Fruit fly (Drosophila melanogaster) whole organism, wandering third instar larva: ENCODE data around the gene Srp68.
A peak's percentile ranks its signal among the peaks of the same experiment; 100 is the strongest.

ENCODE experiments used
- CrebA ChIP-seq: fragments of 200-800 bp; sonication (Bioruptor generic); optimal IDR thresholded peaks from 2 replicates; lab custom pipeline; 2016; ENCODE audit warnings: missing biosample characterization, mild to moderate bottlenecking, missing genetic modification characterization, borderline replicate concordance
- Dif ChIP-seq: fragments of 200-275, 200-300 bp; sonication (Bioruptor generic); optimal IDR thresholded peaks from 2 replicates; lab custom pipeline; 2018; ENCODE audit warnings: missing biosample characterization, missing genetic modification characterization; ENCODE audit not compliant: partially characterized antibody
- GATAd ChIP-seq: sonication (Bioruptor generic); optimal IDR thresholded peaks from 2 replicates; lab custom pipeline; 2016; ENCODE audit warnings: missing biosample characterization, missing genetic modification characterization
- HLH106 ChIP-seq: fragments of 200-800 bp; optimal IDR thresholded peaks from 3 replicates; lab custom pipeline; 2019; ENCODE audit warnings: missing biosample characterization, mild to moderate bottlenecking, missing genetic modification characterization, moderate library complexity
- Hr78 ChIP-seq: fragments of >200 bp; optimal IDR thresholded peaks from 2 replicates; lab custom pipeline; 2017; ENCODE audit warnings: missing biosample characterization, missing genetic modification characterization
- Hr83 ChIP-seq: fragments of 200-300 bp; sonication (Bioruptor generic); optimal IDR thresholded peaks from 2 replicates; lab custom pipeline; 2016; ENCODE audit warnings: missing biosample characterization, mild to moderate bottlenecking, missing genetic modification characterization, moderate library complexity; ENCODE audit not compliant: poor library complexity, severe bottlenecking
- Jra ChIP-seq: sonication (Bioruptor generic); optimal IDR thresholded peaks from 2 replicates; lab custom pipeline; 2016; ENCODE audit warnings: missing biosample characterization, missing genetic modification characterization
- Myc ChIP-seq: fragments of >200 bp; optimal IDR thresholded peaks from 2 replicates; lab custom pipeline; 2017
- N ChIP-seq: fragments of >200 bp; optimal IDR thresholded peaks from 2 replicates; lab custom pipeline; 2018; ENCODE audit warnings: missing biosample characterization, missing external identifiers, missing genetic modification characterization
- OdsH ChIP-seq: fragments of 200-800 bp; sonication (Bioruptor generic); optimal IDR thresholded peaks from 2 replicates; lab custom pipeline; 2016; ENCODE audit warnings: missing biosample characterization, mild to moderate bottlenecking, missing genetic modification characterization
- Rel ChIP-seq, 2 experiments: fragments of 200-800 bp; sonication (Bioruptor generic) in 1 of 2; optimal IDR thresholded peaks; 2 replicates in 1 of 2; 3 replicates in 1 of 2; lab custom pipeline; 2016 to 2019; ENCODE audit warnings: mild to moderate bottlenecking in 2 of 2, missing biosample characterization in 2 of 2, missing genetic modification characterization in 2 of 2, moderate library complexity in 1 of 2
- Sp1 ChIP-seq: fragments of 200-800 bp; sonication (Bioruptor generic); optimal IDR thresholded peaks from 3 replicates; lab custom pipeline; 2019; ENCODE audit warnings: missing biosample characterization, mild to moderate bottlenecking, missing genetic modification characterization, moderate library complexity
- Vsx2 ChIP-seq: fragments of 200-300, 225-300 bp; sonication (Bioruptor generic); optimal IDR thresholded peaks from 2 replicates; lab custom pipeline; 2018; ENCODE audit warnings: missing biosample characterization, missing genetic modification characterization; ENCODE audit not compliant: partially characterized antibody
- br ChIP-seq: fragments of 200-800 bp; sonication (Bioruptor generic); optimal IDR thresholded peaks from 2 replicates; lab custom pipeline; 2016; ENCODE audit warnings: missing biosample characterization, missing genetic modification characterization
- brk ChIP-seq: fragments of 200-800 bp; sonication (Bioruptor generic); optimal IDR thresholded peaks from 2 replicates; lab custom pipeline; 2016; ENCODE audit warnings: missing biosample characterization, mild to moderate bottlenecking, missing genetic modification characterization
- dl ChIP-seq, 2 experiments: fragments of 175-275, 200-275 bp in 1 of 2; fragments of 200-275 bp in 1 of 2; sonication (Bioruptor generic); optimal IDR thresholded peaks; lab custom pipeline; 2018; ENCODE audit warnings: mild to moderate bottlenecking in 2 of 2, missing biosample characterization in 2 of 2, missing genetic modification characterization in 2 of 2, moderate library complexity in 2 of 2; ENCODE audit not compliant: partially characterized antibody in 2 of 2, insufficient read depth in 1 of 2
- dsf ChIP-seq: sonication (Bioruptor generic); optimal IDR thresholded peaks from 2 replicates; lab custom pipeline; 2016; ENCODE audit warnings: missing biosample characterization, missing genetic modification characterization, borderline replicate concordance
- ey ChIP-seq: fragments of 200-800 bp; sonication (Bioruptor generic); optimal IDR thresholded peaks from 2 replicates; lab custom pipeline; 2016; ENCODE audit warnings: missing biosample characterization, missing genetic modification characterization
- foxo ChIP-seq, 2 experiments: fragments of 200-800 bp; sonication (Bioruptor generic); optimal IDR thresholded peaks; 2 replicates in 1 of 2; 3 replicates in 1 of 2; lab custom pipeline; 2016 to 2017; ENCODE audit warnings: missing biosample characterization in 2 of 2, missing genetic modification characterization in 2 of 2
- fru ChIP-seq: fragments of 200-800 bp; sonication (Bioruptor generic); optimal IDR thresholded peaks from 3 replicates; lab custom pipeline; 2016; ENCODE audit warnings: missing biosample characterization, mild to moderate bottlenecking, missing genetic modification characterization
- h ChIP-seq: fragments of 200-800 bp; sonication (Bioruptor generic); optimal IDR thresholded peaks from 3 replicates; lab custom pipeline; 2016; ENCODE audit warnings: missing biosample characterization, mild to moderate bottlenecking, missing genetic modification characterization
- jim ChIP-seq: fragments of 175-275, 200-325 bp; sonication (Bioruptor generic); optimal IDR thresholded peaks from 2 replicates; lab custom pipeline; 2016; ENCODE audit warnings: missing biosample characterization, mild to moderate bottlenecking, missing genetic modification characterization
- lola ChIP-seq: fragments of >200 bp; optimal IDR thresholded peaks from 2 replicates; lab custom pipeline; 2017; ENCODE audit warnings: missing biosample characterization, missing genetic modification characterization
- pan ChIP-seq: fragments of >200 bp; optimal IDR thresholded peaks from 2 replicates; lab custom pipeline; 2017
- rgr ChIP-seq: fragments of 200-800 bp; sonication (Bioruptor generic); optimal IDR thresholded peaks from 3 replicates; lab custom pipeline; 2016; ENCODE audit warnings: missing biosample characterization, mild to moderate bottlenecking, missing genetic modification characterization
- sage ChIP-seq: fragments of 200-800 bp; sonication (Bioruptor generic); optimal IDR thresholded peaks from 2 replicates; lab custom pipeline; 2016; ENCODE audit warnings: missing biosample characterization, mild to moderate bottlenecking, missing genetic modification characterization
- sv ChIP-seq: fragments of 200-800 bp; sonication (Bioruptor generic); optimal IDR thresholded peaks from 3 replicates; lab custom pipeline; 2016; ENCODE audit warnings: missing biosample characterization, missing genetic modification characterization
- woc ChIP-seq: sonication (Bioruptor generic); optimal IDR thresholded peaks from 2 replicates; lab custom pipeline; 2016; ENCODE audit warnings: missing biosample characterization, mild to moderate bottlenecking, missing genetic modification characterization

Srp68 gene

DNA sequence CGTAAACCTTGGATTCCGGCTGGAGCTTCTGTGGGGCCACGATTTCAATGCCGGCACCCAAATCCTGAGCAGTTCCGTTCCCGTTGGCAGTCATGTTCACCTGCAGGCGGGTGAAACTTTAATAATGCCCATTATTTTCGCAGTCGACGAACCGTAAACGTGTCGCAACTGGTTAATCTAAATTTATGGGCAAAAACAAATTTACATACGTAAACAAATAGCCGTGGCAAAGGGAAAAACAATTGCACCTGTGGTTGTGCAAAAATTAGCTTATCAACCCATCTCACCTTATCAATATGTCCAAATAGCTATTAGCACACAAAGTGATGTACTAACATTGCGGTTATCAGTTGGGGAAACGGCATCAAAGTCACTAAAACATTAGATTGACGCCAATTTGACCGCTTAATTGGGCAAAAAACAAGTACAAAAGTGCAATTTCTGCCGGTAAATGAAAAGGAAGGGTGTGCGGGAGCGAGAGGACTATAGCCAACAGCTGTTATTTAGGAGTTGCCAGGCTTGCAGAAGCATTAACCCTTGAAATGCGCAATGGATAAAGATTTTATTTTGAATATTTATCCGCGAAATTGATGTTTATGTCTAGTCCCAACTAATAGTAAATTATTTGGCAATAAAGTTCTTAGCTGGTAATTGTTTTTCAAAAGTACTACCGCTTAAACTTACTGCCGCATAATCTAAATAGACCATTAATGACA lies 10.4 kb downstream of the Srp68 start:
- TF ChIP-seq rgr (GFP tag; lab: Kevin White, UChicago) (peak; percentile 8), Hr83 (GFP tag; lab: Kevin White, UChicago) (peak; percentile 38), HLH106 (tag; lab: Kevin White, UChicago) (peak; percentile 32), foxo (GFP tag; optimal IDR thresholded peaks at IDR 0.05; lab: Kevin White, UChicago) (peak in 1 of 2 experiments; percentile 41), br (GFP tag; lab: Kevin White, UChicago) (peak; percentile 26), jim (no peak), h (GFP tag; lab: Kevin White, UChicago) (peak; percentile 52), N (GFP tag; lab: Kevin White, UChicago) (no peak), woc (GFP tag; lab: Kevin White, UChicago) (peak; percentile 25), dsf (no peak), Sp1 (GFP tag; lab: Kevin White, UChicago) (peak; percentile 2)

DNA sequence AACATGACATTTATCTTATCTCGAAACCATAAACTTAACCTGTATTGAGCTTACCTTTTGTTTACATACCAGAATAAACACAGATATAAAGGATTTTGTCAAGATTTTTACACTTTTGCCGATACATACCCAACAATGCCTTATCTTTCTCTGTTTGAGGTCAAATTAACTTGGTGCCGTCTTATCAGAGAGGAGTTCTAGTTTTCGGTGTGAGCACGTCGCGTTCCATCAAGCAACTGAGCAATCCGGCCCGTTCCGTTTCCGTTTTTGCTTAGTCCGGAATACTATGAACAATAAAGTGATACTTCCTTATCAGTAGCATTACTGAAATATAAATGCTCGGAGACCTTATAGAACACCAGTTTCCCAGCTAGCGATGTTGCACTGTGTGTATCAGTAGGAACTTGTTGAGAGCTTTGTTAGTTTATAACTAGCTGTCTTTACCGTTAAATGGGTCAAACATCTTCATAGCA lies 11.0 kb downstream of the Srp68 start, which contains the start of gene Galk:
TSS of gene Galk (minus strand) at position 244 of the 473 bp plus-strand sequence.
- peak; percentile 32 for TF ChIP-seq OdsH
- peak; percentile 41 for TF ChIP-seq Hr83 (GFP tag; lab: Kevin White, UChicago)
- peak; percentile 25 for TF ChIP-seq Sp1 (GFP tag; lab: Kevin White, UChicago)
- peak; percentile 3 for TF ChIP-seq fru
- TF ChIP-seq Hr78 (GFP tag; lab: Kevin White, UChicago) = no peak
- peak; percentile 18 for TF ChIP-seq Dif (GFP tag; lab: Kevin White, UChicago)
- no peak for TF ChIP-seq lola (GFP tag; lab: Kevin White, UChicago)

DNA sequence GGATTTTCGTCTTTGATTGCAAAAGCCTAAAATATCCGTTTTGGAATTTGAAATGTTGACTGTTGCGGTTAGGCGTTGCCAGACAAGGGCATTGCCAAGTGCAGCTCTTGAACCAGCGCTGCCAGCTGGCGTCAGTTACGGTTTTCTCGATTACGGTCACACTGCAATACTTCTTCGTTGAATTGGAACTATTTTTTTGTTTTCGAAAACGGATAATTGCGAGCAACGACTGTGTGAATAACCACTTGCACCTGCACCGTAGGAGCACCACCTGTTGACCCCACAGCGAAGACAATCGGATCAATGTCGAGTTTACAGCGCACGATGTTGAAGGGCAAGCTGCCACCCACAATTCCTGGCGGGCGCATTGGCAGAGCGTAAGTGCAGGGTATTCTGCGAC lies 11.7 kb downstream of the Srp68 start, which contains the start of gene CG5068:
TSS of gene CG5068 (plus strand) at position 129 of the 400 bp plus-strand sequence.
- TF ChIP-seq Rel (GFP tag; optimal IDR thresholded peaks at IDR 0.05; lab: Kevin White, UChicago) (no peak), Rel (tag; optimal IDR thresholded peaks at IDR 0.05; lab: Kevin White, UChicago) (peak; percentile 43), Vsx2 (GFP tag; lab: Kevin White, UChicago) (peak; percentile 40), ey (GFP tag; lab: Kevin White, UChicago) (no peak), dl (GFP tag; optimal IDR thresholded peaks at IDR 0.05; lab: Kevin White, UChicago; ENCODE audit: insufficient read depth in 1 of 2, partially characterized antibody in 2 of 2) (no peak), Jra (GFP tag; lab: Kevin White, UChicago) (no peak)

DNA sequence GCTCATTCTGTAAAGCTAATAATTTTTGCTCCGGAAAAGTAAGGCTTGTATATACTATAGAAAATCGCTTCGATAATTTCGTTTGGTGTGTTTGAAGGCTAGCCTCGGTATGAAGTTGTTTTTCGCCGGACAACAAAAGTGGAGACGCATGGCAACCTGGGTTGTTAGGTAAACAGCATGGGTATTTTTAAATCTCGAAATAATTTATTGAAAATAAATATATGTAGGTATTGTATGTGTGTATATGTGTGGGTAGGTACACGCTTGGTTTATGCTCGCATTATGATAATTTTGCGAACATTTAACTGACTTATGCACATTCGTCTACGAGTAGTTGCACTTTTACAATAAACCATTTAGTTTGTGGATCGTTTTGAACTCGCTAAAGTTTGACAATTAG lies 15.3 kb downstream of the Srp68 start, which contains the start of gene CG5280:
TSS of gene CG5280 (minus strand) at position 101 of the 400 bp plus-strand sequence.
- TF ChIP-seq sv (GFP tag; lab: Kevin White, UChicago) (no peak), fru (no peak), dsf (no peak), N (GFP tag; lab: Kevin White, UChicago) (no peak), Dif (GFP tag; lab: Kevin White, UChicago) (no peak), h (GFP tag; lab: Kevin White, UChicago) (no peak), rgr (GFP tag; lab: Kevin White, UChicago) (no peak), GATAd (no peak), pan (no peak), lola (GFP tag; lab: Kevin White, UChicago) (no peak), br (GFP tag; lab: Kevin White, UChicago) (no peak), brk (GFP tag; lab: Kevin White, UChicago) (no peak), HLH106 (tag; lab: Kevin White, UChicago) (no peak), Hr78 (GFP tag; lab: Kevin White, UChicago) (no peak), Myc (no peak), Sp1 (GFP tag; lab: Kevin White, UChicago) (no peak), CrebA (GFP tag; lab: Kevin White, UChicago) (no peak), sage (no peak), Hr83 (GFP tag; lab: Kevin White, UChicago) (no peak)
